Fruit fly (Drosophila melanogaster): ENCODE data around the gene Coq8.

- TF ChIP-seq Sin3A (optimal IDR thresholded peaks at IDR 0.05): no peak
- TF ChIP-seq ttk (optimal IDR thresholded peaks at IDR 0.05): no peak
These were observed 38.1 kb upstream of the Coq8 start for dm6 chrX:12939021-12939420.
